Fruit fly (Drosophila melanogaster) whole organism, pupa: Measurements from ENCODE around the gene CG12091.
A peak's percentile ranks its signal among the peaks of the same experiment; 100 is the strongest.

ENCODE experiments used
- CG13204 ChIP-seq: fragments of 200-800 bp; sonication (Bioruptor generic); optimal IDR thresholded peaks from 2 replicates; lab custom pipeline; 2018; ENCODE audit warnings: missing biosample characterization, mild to moderate bottlenecking, missing genetic modification characterization, moderate library complexity
- CG14655 ChIP-seq: fragments of 200-800 bp; sonication (Bioruptor generic); optimal IDR thresholded peaks from 3 replicates; lab custom pipeline; 2017; ENCODE audit warnings: mild to moderate bottlenecking, missing biosample characterization, missing genetic modification reagents, missing genetic modification characterization
- CG32121 ChIP-seq: fragments of 200-800 bp; sonication (Bioruptor generic); IDR thresholded peaks from 2 replicates; pipeline ENCODE4 v1.3.6; 2022; ENCODE audit warnings: missing biosample characterization, missing genetic modification characterization
- CG8159 ChIP-seq: fragments of 200-800 bp; sonication (Bioruptor generic); optimal IDR thresholded peaks from 3 replicates; lab custom pipeline; 2018; ENCODE audit warnings: missing biosample characterization, mild to moderate bottlenecking, missing genetic modification characterization, moderate library complexity
- CG9948 ChIP-seq: fragments of 200-800 bp; sonication (Bioruptor generic); optimal IDR thresholded peaks from 2 replicates; lab custom pipeline; 2018; ENCODE audit warnings: missing biosample characterization, mild to moderate bottlenecking, missing genetic modification characterization, moderate library complexity
- Ets98B ChIP-seq: fragments of 200-800 bp; sonication (Bioruptor generic); IDR thresholded peaks from 2 replicates; pipeline ENCODE4 v1.3.6; 2022; ENCODE audit warnings: missing biosample characterization, missing genetic modification characterization
- gl ChIP-seq: fragments of 200-800 bp; sonication (Bioruptor generic); optimal IDR thresholded peaks from 2 replicates; lab custom pipeline; 2018; ENCODE audit warnings: missing biosample characterization, mild to moderate bottlenecking, missing genetic modification characterization

- no peak for TF ChIP-seq gl (tag; lab: Kevin White, UChicago)
- TF ChIP-seq CG9948 (tag; lab: Kevin White, UChicago): no peak
- TF ChIP-seq CG8159 (tag; lab: Kevin White, UChicago): no peak
- peak; percentile 38; the same call in 1 of the 2 replicates for TF ChIP-seq Ets98B (GFP tag; lab: Robert Waterston, UW)
- no peak for TF ChIP-seq CG14655 (GFP tag; lab: Kevin White, UChicago)
- TF ChIP-seq CG32121: peak; percentile 50; the same call in 1 of the 2 replicates
- no peak for TF ChIP-seq CG13204 (GFP tag; lab: Kevin White, UChicago)
Measured at dm6 chr3L:1533699-1534431, 2.8 kb downstream of the CG12091 start, which contains the start of gene Iml1.
